Fruit fly (Drosophila melanogaster): ENCODE measurements around the gene CG31088.
A peak's percentile ranks its signal among the peaks of the same experiment; 100 is the strongest.

Gene CG31088

DNA sequence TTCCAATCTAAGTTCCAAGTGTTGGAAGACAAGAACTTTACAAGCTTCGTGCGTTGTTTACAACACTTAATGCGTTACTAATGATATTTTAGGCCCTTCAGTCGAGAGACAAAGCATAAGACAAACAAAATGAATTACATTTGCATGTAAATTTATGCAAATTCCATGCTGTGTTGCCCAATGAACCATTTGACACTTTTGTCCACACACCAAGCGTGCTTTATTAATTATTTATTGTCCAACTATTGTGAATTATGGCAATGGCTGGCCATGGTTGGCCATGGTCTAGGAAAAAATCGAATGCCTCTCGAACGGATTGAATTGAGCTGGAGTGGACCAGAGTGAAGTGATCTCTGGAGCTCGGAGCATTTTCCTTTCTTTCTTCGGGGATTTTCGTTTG, 22.6 kb downstream of the CG31088 start:
- TF ChIP-seq acj6 (GFP tag; optimal IDR thresholded peaks at IDR 0.05) (no peak), CG1621 (tag; optimal IDR thresholded peaks at IDR 0.05) (no peak), CG34406 (GFP tag; optimal IDR thresholded peaks at IDR 0.05) (no peak), Sox102F (GFP tag; optimal IDR thresholded peaks at IDR 0.05) (no peak), vri (GFP tag; optimal IDR thresholded peaks at IDR 0.05) (no peak), CG3032 (tag; optimal IDR thresholded peaks at IDR 0.05) (no peak), Hr4 (GFP tag; optimal IDR thresholded peaks at IDR 0.05) (no peak), CG6276 (GFP tag; optimal IDR thresholded peaks at IDR 0.05) (no peak), Eip93F (GFP tag; optimal IDR thresholded peaks at IDR 0.05) (no peak), CG10631 (GFP tag; optimal IDR thresholded peaks at IDR 0.05) (no peak)

DNA sequence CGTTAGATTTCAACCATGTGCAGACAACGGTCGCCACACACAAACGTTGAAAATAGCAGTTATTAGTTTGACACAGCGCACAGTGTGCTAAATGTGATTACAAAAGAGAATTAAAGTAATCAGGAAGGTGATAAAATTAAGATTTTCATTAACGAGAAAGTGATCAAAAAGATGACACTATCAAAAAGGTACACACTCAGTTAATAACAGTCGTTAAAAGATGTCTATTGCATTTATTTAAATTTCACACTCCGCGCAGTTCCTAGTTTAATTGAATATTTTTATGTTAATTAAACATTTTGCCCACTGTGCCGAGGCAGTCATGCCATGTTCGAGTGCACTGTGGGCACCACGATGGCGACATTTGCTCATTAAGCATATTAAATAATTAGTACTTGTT, 23.6 kb downstream of the CG31088 start:
- TF ChIP-seq OdsH (GFP tag; optimal IDR thresholded peaks at IDR 0.05) (peak; percentile 51), Lpt (GFP tag; optimal IDR thresholded peaks at IDR 0.05) (peak; percentile 51), salr (GFP tag; optimal IDR thresholded peaks at IDR 0.05) (peak in 1 of 2 experiments; percentile 61), CG3919 (GFP tag; optimal IDR thresholded peaks at IDR 0.05) (peak; percentile 31), pdm3 (GFP tag; optimal IDR thresholded peaks at IDR 0.05) (peak; percentile 51), CG32006 (GFP tag; optimal IDR thresholded peaks at IDR 0.05) (peak; percentile 88), CG8119 (GFP tag; IDR thresholded peaks at IDR 0.05) (peak; percentile 89), Gug (GFP tag; IDR thresholded peaks at IDR 0.05) (peak; percentile 50; the same call in 1 of the 2 replicates), Sox102F (GFP tag; optimal IDR thresholded peaks at IDR 0.05) (no peak), CG6163 (GFP tag; IDR thresholded peaks at IDR 0.05) (peak; percentile 58; the same call in 1 of the 3 replicates), CG10631 (GFP tag; optimal IDR thresholded peaks at IDR 0.05) (no peak), CG10669 (GFP tag; optimal IDR thresholded peaks at IDR 0.05) (no peak), CG8319 (GFP tag; optimal IDR thresholded peaks at IDR 0.05) (no peak), dac (GFP tag; optimal IDR thresholded peaks at IDR 0.05) (peak; percentile 64), Eip78C (GFP tag) (peak; percentile 84), esn (GFP tag; optimal IDR thresholded peaks at IDR 0.05) (no peak), Hr4 (GFP tag; optimal IDR thresholded peaks at IDR 0.05) (peak; percentile 84), lz (GFP tag; optimal IDR thresholded peaks at IDR 0.05) (no peak), CG6276 (GFP tag; optimal IDR thresholded peaks at IDR 0.05) (peak; percentile 85), CG15336 (GFP tag; IDR thresholded peaks at IDR 0.05) (peak; percentile 85), CG11294 (GFP tag; IDR thresholded peaks at IDR 0.05) (peak; percentile 39; the same call in 1 of the 2 replicates), vri (GFP tag; optimal IDR thresholded peaks at IDR 0.05) (no peak), eg (GFP tag; IDR thresholded peaks at IDR 0.05) (peak; percentile 76), acj6 (GFP tag; optimal IDR thresholded peaks at IDR 0.05) (peak; percentile 42)

DNA sequence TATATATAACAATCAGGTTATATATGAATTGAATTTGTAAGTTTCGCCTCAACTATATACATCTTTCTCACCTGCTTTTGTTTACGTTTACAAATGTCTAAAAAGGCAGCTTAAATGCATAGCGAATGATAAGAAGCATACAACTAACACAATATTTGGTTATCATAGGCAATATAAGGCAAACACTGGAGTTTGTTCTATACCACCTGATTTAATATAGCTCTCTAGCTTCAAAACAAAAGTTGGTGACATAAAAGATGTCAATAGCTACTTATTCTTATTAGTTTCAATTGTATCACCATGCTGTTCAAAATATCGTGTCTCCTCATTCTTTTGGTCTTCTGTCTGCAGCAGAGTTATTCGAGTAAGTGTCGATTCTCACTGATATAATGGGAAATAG, 24.8 kb downstream of the CG31088 start:
- TF ChIP-seq CG9139 (GFP tag; optimal IDR thresholded peaks at IDR 0.05) (no peak), fkh (GFP tag; optimal IDR thresholded peaks at IDR 0.05) (peak; percentile 44)

DNA sequence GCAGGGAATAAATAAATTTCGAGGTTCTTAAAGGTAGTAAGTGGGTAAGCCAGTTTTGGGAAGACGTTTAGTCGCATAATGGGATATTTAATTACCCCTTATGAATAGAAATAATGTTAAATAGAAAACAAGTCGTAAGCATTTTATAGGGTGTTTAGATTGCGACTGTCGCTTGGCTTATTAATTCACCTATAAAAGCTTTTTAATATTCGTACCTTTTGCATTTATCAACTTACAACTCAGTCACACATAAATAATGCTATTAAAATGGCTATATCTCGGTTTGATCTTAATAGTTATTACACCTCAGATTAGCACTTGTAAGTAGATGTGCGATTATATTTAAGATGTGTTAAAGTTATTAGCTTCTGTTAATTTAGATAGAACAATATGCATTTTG, 25.4 kb downstream of the CG31088 start, which contains the start of gene CG34276:
Gene CG34276 (plus strand): TSS at position 301 of the 400 bp plus-strand sequence.
- TF ChIP-seq salr (GFP tag; optimal IDR thresholded peaks at IDR 0.05) (no peak), dsx (GFP tag; optimal IDR thresholded peaks at IDR 0.05; ENCODE audit: poor library complexity, severe bottlenecking) (no peak), achi (GFP tag; optimal IDR thresholded peaks at IDR 0.05) (no peak), acj6 (GFP tag; optimal IDR thresholded peaks at IDR 0.05) (no peak), fd59A (GFP tag; optimal IDR thresholded peaks at IDR 0.05) (no peak), Gug (GFP tag; IDR thresholded peaks at IDR 0.05) (no peak), Lpt (GFP tag; optimal IDR thresholded peaks at IDR 0.05) (no peak), Blimp-1 (GFP tag; optimal IDR thresholded peaks at IDR 0.05) (no peak), CG10631 (GFP tag; optimal IDR thresholded peaks at IDR 0.05) (no peak), CG6163 (GFP tag; IDR thresholded peaks at IDR 0.05) (no peak), OdsH (GFP tag; optimal IDR thresholded peaks at IDR 0.05) (no peak), eg (GFP tag; IDR thresholded peaks at IDR 0.05) (no peak)
